Fruit fly (Drosophila melanogaster) whole organism, embryonic: ENCODE results near the gene dpr14.
A peak's percentile ranks its signal among the peaks of the same experiment; 100 is the strongest.

ENCODE experiments used
- Awh ChIP-seq: fragments of 200-800 bp; sonication (Bioruptor generic); IDR thresholded peaks from 2 replicates; pipeline ENCODE4, ENCODE4 v1.3.6; 2022; ENCODE audit warnings: missing biosample characterization, missing genetic modification characterization
- B-H1 ChIP-seq: fragments of 200-800 bp; sonication (Bioruptor generic); IDR thresholded peaks from 3 replicates; pipeline ENCODE4 v1.3.6; 2022; ENCODE audit warnings: missing biosample characterization, missing genetic modification characterization
- B-H2 ChIP-seq: fragments of 200-800 bp; sonication (Bioruptor generic); optimal IDR thresholded peaks from 2 replicates; lab custom pipeline; 2018; ENCODE audit warnings: missing biosample characterization, mild to moderate bottlenecking, missing genetic modification characterization
- CG10979 ChIP-seq: fragments of 200-800 bp; sonication (Bioruptor generic); optimal IDR thresholded peaks from 2 replicates; lab custom pipeline; 2018; ENCODE audit warnings: missing biosample characterization, mild to moderate bottlenecking, missing genetic modification characterization, moderate library complexity
- CG11247 ChIP-seq: fragments of 200-800 bp; sonication (Bioruptor generic); IDR thresholded peaks from 2 replicates; pipeline ENCODE4 v1.3.6; 2022; ENCODE audit warnings: missing biosample characterization, missing genetic modification characterization
- CG11456 ChIP-seq: fragments of 200-800 bp; sonication (Bioruptor generic); IDR thresholded peaks from 3 replicates; pipeline ENCODE4 v1.3.6; 2022; ENCODE audit warnings: missing biosample characterization, missing genetic modification characterization
- CG11560 ChIP-seq: fragments of 200-800 bp; sonication (Bioruptor generic); IDR thresholded peaks from 3 replicates; pipeline ENCODE4 v1.3.6; 2022; ENCODE audit warnings: missing biosample characterization, missing genetic modification characterization
- CG13894 ChIP-seq: fragments of 200-800 bp; sonication (Bioruptor generic); optimal IDR thresholded peaks from 3 replicates; lab custom pipeline; 2018; ENCODE audit warnings: missing biosample characterization, mild to moderate bottlenecking, missing genetic modification characterization, moderate library complexity
- CG15696 ChIP-seq: fragments of 200-800 bp; sonication (Bioruptor generic); optimal IDR thresholded peaks from 2 replicates; lab custom pipeline; 2019; ENCODE audit warnings: missing biosample characterization, mild to moderate bottlenecking, missing genetic modification characterization, moderate library complexity
- CG17385 ChIP-seq: fragments of 200-800 bp; sonication (Bioruptor generic); optimal IDR thresholded peaks from 3 replicates; lab custom pipeline; 2018; ENCODE audit warnings: missing biosample characterization, mild to moderate bottlenecking, missing genetic modification characterization
- CG31224 ChIP-seq: fragments of 200-800 bp; sonication (Bioruptor generic); IDR thresholded peaks from 2 replicates; pipeline ENCODE4 v1.3.6; 2022; ENCODE audit warnings: missing biosample characterization, missing genetic modification characterization
- CG31365 ChIP-seq: fragments of 200-800 bp; sonication (Bioruptor generic); optimal IDR thresholded peaks from 2 replicates; lab custom pipeline; 2018; ENCODE audit warnings: missing biosample characterization, mild to moderate bottlenecking, missing genetic modification characterization
- CG32767 ChIP-seq: fragments of 200-800 bp; sonication (Bioruptor generic); IDR thresholded peaks from 2 replicates; pipeline ENCODE4 v1.3.6; 2022; ENCODE audit warnings: missing biosample characterization, missing genetic modification characterization
- CG4328 ChIP-seq: fragments of 200-800 bp; sonication (Bioruptor generic); optimal IDR thresholded peaks from 3 replicates; lab custom pipeline; 2017; ENCODE audit warnings: missing biosample characterization, missing genetic modification reagents, missing genetic modification characterization
- CG4360 ChIP-seq: fragments of 200-800 bp; sonication (Bioruptor generic); IDR thresholded peaks from 2 replicates; pipeline ENCODE4 v1.3.6; 2022; ENCODE audit warnings: missing biosample characterization, missing genetic modification characterization
- CG4707 ChIP-seq: fragments of 200-800 bp; sonication (Bioruptor generic); optimal IDR thresholded peaks from 2 replicates; lab custom pipeline; 2018; ENCODE audit warnings: missing biosample characterization, mild to moderate bottlenecking, missing genetic modification characterization, moderate library complexity
- CG6272 ChIP-seq: fragments of 200-800 bp; sonication (Bioruptor generic); IDR thresholded peaks from 2 replicates; pipeline ENCODE4 v1.3.6; 2022; ENCODE audit warnings: missing biosample characterization, missing genetic modification characterization
- CG7271 ChIP-seq: fragments of 200-800 bp; sonication (Bioruptor generic); optimal IDR thresholded peaks from 2 replicates; lab custom pipeline; 2018; ENCODE audit warnings: missing biosample characterization, mild to moderate bottlenecking, missing genetic modification characterization, moderate library complexity
- CG7556 ChIP-seq: fragments of 200-800 bp; sonication (Bioruptor generic); optimal IDR thresholded peaks from 2 replicates; lab custom pipeline; 2017; ENCODE audit warnings: missing biosample characterization, mild to moderate bottlenecking, missing genetic modification characterization
- CG8281 ChIP-seq: fragments of 200-800 bp; sonication (Bioruptor generic); optimal IDR thresholded peaks from 2 replicates; lab custom pipeline; 2018; ENCODE audit warnings: missing biosample characterization, mild to moderate bottlenecking, missing genetic modification characterization, moderate library complexity
- Dek ChIP-seq: fragments of 200-800 bp; sonication (Bioruptor generic); optimal IDR thresholded peaks from 3 replicates; lab custom pipeline; 2019; ENCODE audit warnings: missing biosample characterization, mild to moderate bottlenecking, missing genetic modification characterization, moderate library complexity
- Elba2 ChIP-seq: fragments of 200-800 bp; sonication (Bioruptor generic); optimal IDR thresholded peaks from 3 replicates; lab custom pipeline; 2016; ENCODE audit warnings: missing biosample characterization, missing genetic modification characterization
- Jarid2 ChIP-seq: fragments of 200-800 bp; sonication (Bioruptor generic); optimal IDR thresholded peaks from 3 replicates; lab custom pipeline; 2017; ENCODE audit warnings: mild to moderate bottlenecking, missing biosample characterization, missing genetic modification reagents, missing genetic modification characterization
- Lim3 ChIP-seq: fragments of 200-800 bp; sonication (Bioruptor generic); IDR thresholded peaks from 2 replicates; pipeline ENCODE4 v1.3.6; 2022; ENCODE audit warnings: missing biosample characterization, missing genetic modification characterization
- MESR4 ChIP-seq: fragments of 200-800 bp; sonication (Bioruptor generic); optimal IDR thresholded peaks from 2 replicates; lab custom pipeline; 2018; ENCODE audit warnings: missing biosample characterization, mild to moderate bottlenecking, missing genetic modification characterization, moderate library complexity
- Ravus ChIP-seq: fragments of 200-800 bp; sonication (Bioruptor generic); IDR thresholded peaks from 2 replicates; pipeline ENCODE4 v1.3.6; 2022; ENCODE audit warnings: missing biosample characterization, missing genetic modification characterization
- Side ChIP-seq: fragments of 200-800 bp; sonication (Bioruptor generic); optimal IDR thresholded peaks from 2 replicates; lab custom pipeline; 2016; ENCODE audit warnings: missing biosample characterization, missing genetic modification characterization
- Sox100B ChIP-seq: fragments of 200-800 bp; sonication (Bioruptor generic); optimal IDR thresholded peaks from 3 replicates; lab custom pipeline; 2018; ENCODE audit warnings: missing biosample characterization, mild to moderate bottlenecking, missing genetic modification characterization
- Vsx1 ChIP-seq: fragments of 200-800 bp; sonication (Bioruptor generic); optimal IDR thresholded peaks from 2 replicates; lab custom pipeline; 2017; ENCODE audit warnings: missing biosample characterization, mild to moderate bottlenecking, missing genetic modification characterization, missing genetic modification reagents
- Xrp1 ChIP-seq: fragments of 200-800 bp; sonication (Bioruptor generic); IDR thresholded peaks from 2 replicates; pipeline ENCODE4 v1.3.6; 2022; ENCODE audit warnings: missing biosample characterization, missing genetic modification characterization
- aop ChIP-seq: fragments of 200-800 bp; sonication (Bioruptor generic); IDR thresholded peaks from 2 replicates; pipeline ENCODE4 v1.3.6; 2022; ENCODE audit warnings: missing biosample characterization, missing genetic modification characterization
- ash1 ChIP-seq: fragments of 200-800 bp; sonication (Bioruptor generic); optimal IDR thresholded peaks from 2 replicates; lab custom pipeline; 2018; ENCODE audit warnings: missing biosample characterization, mild to moderate bottlenecking, missing genetic modification characterization
- cas ChIP-seq: fragments of 200-800 bp; sonication (Bioruptor generic); IDR thresholded peaks from 2 replicates; pipeline ENCODE4 v1.3.6; 2022; ENCODE audit warnings: missing biosample characterization, missing genetic modification characterization
- caup ChIP-seq: fragments of 200-800 bp; sonication (Bioruptor generic); optimal IDR thresholded peaks from 3 replicates; lab custom pipeline; 2017; ENCODE audit warnings: missing biosample characterization, mild to moderate bottlenecking, missing genetic modification characterization, moderate library complexity; ENCODE audit not compliant: severe bottlenecking
- esg ChIP-seq: fragments of 200-800 bp; sonication (Bioruptor generic); conservative IDR thresholded peaks from 2 replicates; pipeline ENCODE4 v1.3.6; 2022; ENCODE audit warnings: missing biosample characterization, missing genetic modification characterization
- exex ChIP-seq: fragments of 200-800 bp; sonication (Bioruptor generic); optimal IDR thresholded peaks from 4 replicates; lab custom pipeline; 2018; ENCODE audit warnings: missing biosample characterization, mild to moderate bottlenecking, missing genetic modification characterization, moderate library complexity
- kni ChIP-seq: fragments of 200-800 bp; sonication (Bioruptor generic); optimal IDR thresholded peaks from 3 replicates; lab custom pipeline; 2017; ENCODE audit warnings: mild to moderate bottlenecking, missing biosample characterization, missing genetic modification reagents, missing genetic modification characterization
- lmd ChIP-seq: fragments of 200-800 bp; sonication (Bioruptor generic); IDR thresholded peaks from 2 replicates; pipeline ENCODE4 v1.3.6; 2022; ENCODE audit warnings: missing biosample characterization, missing genetic modification characterization
- p53 ChIP-seq: fragments of 200-800 bp; sonication (Bioruptor generic); optimal IDR thresholded peaks from 2 replicates; lab custom pipeline; 2016; ENCODE audit warnings: missing biosample characterization, missing genetic modification characterization
- sc ChIP-seq, 3 experiments: fragments of >200 bp in 2 of 3; fragments of 200-800 bp in 1 of 3; sonication (Bioruptor generic) in 1 of 3; optimal IDR thresholded peaks; 2 replicates in 2 of 3; 3 replicates in 1 of 3; lab custom pipeline; 2017; ENCODE audit warnings: mild to moderate bottlenecking in 1 of 3, missing biosample characterization in 1 of 3, missing genetic modification characterization in 1 of 3, missing genetic modification reagents in 1 of 3
- sens-2 ChIP-seq: fragments of 200-800 bp; sonication (Bioruptor generic); IDR thresholded peaks from 2 replicates; pipeline ENCODE4 v1.3.6; 2022; ENCODE audit warnings: missing biosample characterization, missing genetic modification characterization
- seq ChIP-seq: fragments of 200-800 bp; sonication (Bioruptor generic); IDR thresholded peaks from 2 replicates; pipeline ENCODE4 v1.3.6; 2022; ENCODE audit warnings: missing biosample characterization, missing genetic modification characterization
- ssp ChIP-seq: fragments of 200-800 bp; sonication (Bioruptor generic); IDR thresholded peaks from 2 replicates; pipeline ENCODE4 v1.3.6; 2022; ENCODE audit warnings: missing biosample characterization, missing genetic modification characterization
- toy ChIP-seq: fragments of 200-800 bp; sonication (Bioruptor generic); IDR thresholded peaks from 2 replicates; pipeline ENCODE4 v1.3.6; 2022; ENCODE audit warnings: missing biosample characterization, missing genetic modification characterization
- unpg ChIP-seq: fragments of 200-800 bp; sonication (Bioruptor generic); optimal IDR thresholded peaks from 3 replicates; lab custom pipeline; 2018; ENCODE audit warnings: missing biosample characterization, mild to moderate bottlenecking, missing genetic modification characterization, moderate library complexity

dpr14 gene

dm6 chrX:7944772-7945722 lies 37.0 kb upstream of the dpr14 start (continued):
- 0 out of 2 replicates have a peak, but pooled peaks have one; percentile 33 for TF ChIP-seq Xrp1 (GFP tag; lab: Robert Waterston, UW)

- 0 out of 2 replicates have a peak, but pooled peaks have one; percentile 15 for TF ChIP-seq sens-2
- TF ChIP-seq CG31365 (tag; lab: Kevin White, UChicago): peak; percentile 57
- peak; percentile 85 for TF ChIP-seq CG17385
- no peak for TF ChIP-seq Lim3 (GFP tag; lab: Robert Waterston, UW)
- TF ChIP-seq B-H2 (GFP tag; lab: Kevin White, UChicago): peak; percentile 16
- TF ChIP-seq Jarid2 (GFP tag; lab: Kevin White, UChicago): peak; percentile 5
- TF ChIP-seq toy: no peak
- TF ChIP-seq CG32767 (GFP tag; lab: Robert Waterston, UW): no peak
- no peak for TF ChIP-seq seq (GFP tag; lab: Robert Waterston, UW)
- peak; percentile 62 for TF ChIP-seq Elba2 (GFP tag; lab: Kevin White, UChicago)
These were observed 36.1 kb upstream of the dpr14 start for dm6 chrX:7944151-7944713.

- no peak for TF ChIP-seq CG10979 (tag; lab: Kevin White, UChicago)
- TF ChIP-seq aop: no peak
- peak; percentile 72 for TF ChIP-seq CG7556 (GFP tag; lab: Kevin White, UChicago)
- no peak for TF ChIP-seq CG8281 (tag; lab: Kevin White, UChicago)
- no peak for TF ChIP-seq CG13894 (tag; lab: Kevin White, UChicago)
- TF ChIP-seq lmd (GFP tag; lab: Robert Waterston, UW): no peak
- no peak for TF ChIP-seq CG11456 (GFP tag; lab: Robert Waterston, UW)
- TF ChIP-seq p53 (GFP tag; lab: Kevin White, UChicago): no peak
- no peak for TF ChIP-seq MESR4
- no peak for TF ChIP-seq sc (optimal IDR thresholded peaks at IDR 0.05; lab: Kevin White, UChicago)
- TF ChIP-seq sc (GFP tag; optimal IDR thresholded peaks at IDR 0.05; lab: Kevin White, UChicago): peak; percentile 3
- TF ChIP-seq Awh (GFP tag; lab: Robert Waterston, UW): no peak
- TF ChIP-seq B-H1 (GFP tag; lab: Robert Waterston, UW): no peak
- TF ChIP-seq CG6272 (GFP tag; lab: Robert Waterston, UW): no peak
- TF ChIP-seq CG11560 (tag; lab: Robert Waterston, UW): no peak
- peak; percentile 26 for TF ChIP-seq Sox100B
- no peak for TF ChIP-seq CG15696 (tag; lab: Kevin White, UChicago)
- no peak for TF ChIP-seq cas (GFP tag; lab: Robert Waterston, UW)
- no peak for TF ChIP-seq Side (GFP tag; lab: Kevin White, UChicago)
- no peak for TF ChIP-seq CG4328 (GFP tag; lab: Kevin White, UChicago)
- TF ChIP-seq Ravus (GFP tag; lab: Robert Waterston, UW): no peak
- no peak for TF ChIP-seq CG4707 (GFP tag; lab: Kevin White, UChicago)
- no peak for TF ChIP-seq unpg (GFP tag; lab: Kevin White, UChicago)
- no peak for TF ChIP-seq kni (GFP tag; lab: Kevin White, UChicago)
- no peak for TF ChIP-seq caup (GFP tag; lab: Kevin White, UChicago)
- TF ChIP-seq Dek: no peak
- no peak for TF ChIP-seq CG7271
- TF ChIP-seq esg (GFP tag; lab: Robert Waterston, UW): no peak
- no peak for TF ChIP-seq exex (tag; lab: Kevin White, UChicago)
- TF ChIP-seq CG4360 (GFP tag; lab: Robert Waterston, UW): no peak
- TF ChIP-seq ssp (GFP tag; lab: Robert Waterston, UW): 0 out of 2 replicates have a peak, but pooled peaks have one; percentile 1
- TF ChIP-seq Vsx1 (GFP tag; lab: Kevin White, UChicago): no peak
- no peak for TF ChIP-seq CG31224 (GFP tag; lab: Robert Waterston, UW)
- TF ChIP-seq ash1 (GFP tag; lab: Kevin White, UChicago): no peak
- TF ChIP-seq CG11247 (GFP tag; lab: Robert Waterston, UW): no peak
These were observed 30.4 kb upstream of the dpr14 start for dm6 chrX:7938482-7938804.
